Worm (Caenorhabditis elegans): ENCODE measurements around the gene anat-1.

anat-1 gene

DNA sequence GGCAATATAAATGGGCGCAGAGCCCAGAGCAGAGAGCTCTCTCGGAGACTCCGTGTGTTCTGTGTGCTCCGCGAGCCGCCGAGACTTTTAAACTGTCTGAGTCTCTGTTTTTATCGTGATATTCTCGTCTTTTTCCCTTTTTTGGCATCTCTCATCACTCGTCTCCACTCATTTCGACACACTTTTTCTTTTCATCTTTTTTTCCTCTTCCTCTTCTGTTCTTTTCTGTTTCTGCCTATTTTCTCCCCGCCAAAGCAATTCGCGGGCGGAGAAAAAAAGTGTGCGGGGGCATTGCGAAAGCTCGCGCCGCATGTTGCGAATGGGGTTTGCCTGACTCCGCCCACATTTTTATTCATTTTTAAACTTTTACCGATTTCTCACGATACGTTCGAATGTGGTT lies 14.3 kb upstream of the anat-1 start (continued):
- TF ChIP-seq madf-8 (GFP tag; conservative IDR thresholded peaks at IDR 0.05) (peak; percentile 97), Y95B8A.8 (GFP tag; IDR thresholded peaks at IDR 0.05) (peak; percentile 93), ztf-26 (tag; optimal IDR thresholded peaks at IDR 0.05) (no peak), akir-1 (GFP tag; optimal IDR thresholded peaks at IDR 0.05) (no peak), lin-26 (GFP tag; IDR thresholded peaks at IDR 0.05) (peak; percentile 80; the same call in 1 of the 2 replicates), nhr-90 (tag; optimal IDR thresholded peaks at IDR 0.05) (peak; percentile 42), sdz-38 (tag; optimal IDR thresholded peaks at IDR 0.05) (no peak), nhr-120 (GFP tag; IDR thresholded peaks at IDR 0.05) (no peak), ceh-91 (GFP tag; IDR thresholded peaks at IDR 0.05) (peak; percentile 94), Y56A3A.18 (GFP tag; IDR thresholded peaks at IDR 0.05) (peak; percentile 81; the same call in 1 of the 2 replicates), Y53F4B.3 (GFP tag; IDR thresholded peaks at IDR 0.05) (no peak; the same call in 1 of the 2 replicates), him-1 (tag; optimal IDR thresholded peaks at IDR 0.05) (peak; percentile 59), rpc-1 (optimal IDR thresholded peaks at IDR 0.05) (peak; percentile 37), rpc-1 (tag; optimal IDR thresholded peaks at IDR 0.05) (no peak), F23B12.7 (tag; optimal IDR thresholded peaks at IDR 0.05; ENCODE audit: insufficient read depth) (peak; percentile 85), xnd-1 (tag; optimal IDR thresholded peaks at IDR 0.05) (peak; percentile 96), snpc-1.1 (tag; optimal IDR thresholded peaks at IDR 0.05; ENCODE audit: insufficient read depth) (peak; percentile 85), ceh-27 (GFP tag; optimal IDR thresholded peaks at IDR 0.05) (peak; percentile 79), rec-8 (tag; optimal IDR thresholded peaks at IDR 0.05) (peak; percentile 14 to 65), lin-54 (GFP tag; optimal IDR thresholded peaks at IDR 0.05) (peak; percentile 93), C06A6.2 (GFP tag; conservative IDR thresholded peaks at IDR 0.05) (peak; percentile 73), ZK185.1 (tag; optimal IDR thresholded peaks at IDR 0.05; ENCODE audit: poor library complexity, severe bottlenecking) (peak; percentile 80), snpc-4 (GFP tag; optimal IDR thresholded peaks at IDR 0.05) (peak; percentile 84), snpc-4 (tag; optimal IDR thresholded peaks at IDR 0.05) (peak; percentile 80 to 92 (median 85)), Y53G8AR.9 (GFP tag; conservative IDR thresholded peaks at IDR 0.05) (peak; percentile 92), lin-40 (tag; optimal IDR thresholded peaks at IDR 0.05) (peak; percentile 81), attf-5 (GFP tag; optimal IDR thresholded peaks at IDR 0.05) (peak; percentile 93), ztf-22 (GFP tag; optimal IDR thresholded peaks at IDR 0.05) (peak; percentile 60), aptf-2 (GFP tag; conservative IDR thresholded peaks at IDR 0.05) (0 out of 2 replicates have a peak, but pooled peaks have one; percentile 67), F37B4.10 (GFP tag; IDR thresholded peaks at IDR 0.05) (no peak), zfh-2 (GFP tag; conservative IDR thresholded peaks at IDR 0.05) (peak; percentile 95), zim-3 (tag; optimal IDR thresholded peaks at IDR 0.05) (peak; percentile 17), ets-4 (GFP tag; optimal IDR thresholded peaks at IDR 0.05) (peak; percentile 28), bed-1 (GFP tag; IDR thresholded peaks at IDR 0.05) (no peak), atf-7 (tag; optimal IDR thresholded peaks at IDR 0.05) (peak; percentile 66), hmg-1.2 (GFP tag; IDR thresholded peaks at IDR 0.05) (peak; percentile 87), nhr-179 (tag; optimal IDR thresholded peaks at IDR 0.05) (no peak), let-526 (GFP tag; IDR thresholded peaks at IDR 0.05) (peak; percentile 64; the same call in 1 of the 2 replicates), F22D6.2 (tag; optimal IDR thresholded peaks at IDR 0.05) (peak; percentile 23), cebp-1 (GFP tag; IDR thresholded peaks at IDR 0.05) (peak; percentile 92), cebp-1 (tag; optimal IDR thresholded peaks at IDR 0.05) (peak; percentile 98), lsy-27 (tag; optimal IDR thresholded peaks at IDR 0.05; ENCODE audit: borderline replicate concordance, insufficient read depth) (peak; percentile 83), lag-1 (GFP tag; IDR thresholded peaks at IDR 0.05) (no peak), F49E8.2 (tag; optimal IDR thresholded peaks at IDR 0.05; ENCODE audit: insufficient read depth) (peak; percentile 80)

Data from whole organism, young adult.